Worm (Caenorhabditis elegans) whole organism, L2 larva: ENCODE results near the gene mdt-15.

Experiments used
- C34F6.9 ChIP-seq: fragments of 150-350 bp; optimal IDR thresholded peaks from 2 replicates; lab custom pipeline; 2014; ENCODE audit warnings: missing biosample characterization, missing genetic modification characterization
- F13H6.1 ChIP-seq: sonication (generic microtip); optimal IDR thresholded peaks from 2 replicates; lab custom pipeline; 2016; ENCODE audit warnings: missing genetic modification characterization, missing compliant biosample characterization
- R02D3.7 ChIP-seq: fragments of 150-350 bp; optimal IDR thresholded peaks from 2 replicates; lab custom pipeline; 2014; ENCODE audit warnings: missing biosample characterization, missing genetic modification characterization
- Y55F3AM.14 ChIP-seq: fragments of 200-800 bp; sonication (Bioruptor generic); optimal IDR thresholded peaks from 2 replicates; lab custom pipeline; 2018; ENCODE audit warnings: mild to moderate bottlenecking, missing genetic modification characterization, missing compliant biosample characterization
- alr-1 ChIP-seq: fragments of 150-350 bp; optimal IDR thresholded peaks from 2 replicates; lab custom pipeline; 2014; ENCODE audit warnings: missing biosample characterization, missing genetic modification characterization
- blmp-1 ChIP-seq: sonication (generic microtip); optimal IDR thresholded peaks from 2 replicates; lab custom pipeline; 2017; ENCODE audit warnings: missing genetic modification characterization, mild to moderate bottlenecking, missing compliant biosample characterization, antibody characterized with exemption, moderate library complexity; ENCODE audit not compliant: insufficient read depth
- ceh-16 ChIP-seq: fragments of 150-350 bp; optimal IDR thresholded peaks from 2 replicates; lab custom pipeline; 2014; ENCODE audit warnings: missing biosample characterization, missing genetic modification characterization
- ceh-82 ChIP-seq: fragments of 150-350 bp; optimal IDR thresholded peaks from 2 replicates; lab custom pipeline; 2014; ENCODE audit warnings: missing biosample characterization, missing genetic modification characterization
- egl-27 ChIP-seq: sonication (generic microtip); optimal IDR thresholded peaks from 3 replicates; lab custom pipeline; 2017; ENCODE audit warnings: missing biosample characterization, missing genetic modification reagents, missing genetic modification characterization
- elt-3 ChIP-seq: sonication (generic microtip); optimal IDR thresholded peaks from 2 replicates; lab custom pipeline; 2017; ENCODE audit warnings: missing biosample characterization, missing genetic modification characterization
- fos-1 ChIP-seq: fragments of 150-350 bp; optimal IDR thresholded peaks from 2 replicates; lab custom pipeline; 2014; ENCODE audit warnings: missing biosample characterization, missing genetic modification characterization
- gmeb-1 ChIP-seq: fragments of 150-350 bp; optimal IDR thresholded peaks from 2 replicates; lab custom pipeline; 2014; ENCODE audit warnings: missing biosample characterization, missing genetic modification characterization
- lin-11 ChIP-seq: fragments of 150-350 bp; sonication (generic microtip); optimal IDR thresholded peaks from 2 replicates; lab custom pipeline; 2014; ENCODE audit warnings: missing biosample characterization, missing genetic modification characterization, inconsistent platforms, mixed read lengths
- lin-39 ChIP-seq: fragments of 150-350 bp; optimal IDR thresholded peaks from 2 replicates; lab custom pipeline; 2014; ENCODE audit warnings: missing biosample characterization, missing genetic modification reagents, missing genetic modification characterization
- lsy-2 ChIP-seq, 2 experiments: fragments of 150-350 bp in 1 of 2; sonication (generic microtip) in 1 of 2; optimal IDR thresholded peaks; 2 replicates each; lab custom pipeline; 2014 to 2017; ENCODE audit warnings: missing biosample characterization in 2 of 2, missing genetic modification characterization in 2 of 2
- mab-5 ChIP-seq: fragments of 150-350 bp; optimal IDR thresholded peaks from 2 replicates; lab custom pipeline; 2014; ENCODE audit warnings: missing biosample characterization, missing genetic modification characterization
- mdl-1 ChIP-seq, 2 experiments: fragments of 150-350 bp in 1 of 2; sonication (generic microtip) in 1 of 2; optimal IDR thresholded peaks; 2 replicates each; lab custom pipeline; 2017; ENCODE audit warnings: missing biosample characterization in 2 of 2, missing genetic modification characterization in 2 of 2
- nhr-10 ChIP-seq: sonication (generic microtip); optimal IDR thresholded peaks from 2 replicates; lab custom pipeline; 2017; ENCODE audit warnings: missing biosample characterization, missing genetic modification characterization
- nhr-11 ChIP-seq: fragments of 150-350 bp; optimal IDR thresholded peaks from 2 replicates; lab custom pipeline; 2014; ENCODE audit warnings: missing biosample characterization, missing genetic modification characterization
- nhr-21 ChIP-seq: fragments of 150-350 bp; optimal IDR thresholded peaks from 2 replicates; lab custom pipeline; 2014; ENCODE audit warnings: missing biosample characterization, missing genetic modification characterization
- nhr-23 ChIP-seq: fragments of 150-350 bp; optimal IDR thresholded peaks from 2 replicates; lab custom pipeline; 2014; ENCODE audit warnings: missing biosample characterization, missing genetic modification reagents, missing genetic modification characterization
- nhr-237 ChIP-seq: fragments of 150-350 bp; optimal IDR thresholded peaks from 2 replicates; lab custom pipeline; 2014; ENCODE audit warnings: missing biosample characterization, missing genetic modification characterization
- nhr-25 ChIP-seq: fragments of 150-350 bp; sonication (generic microtip); optimal IDR thresholded peaks from 3 replicates; lab custom pipeline; 2014; ENCODE audit warnings: missing biosample characterization, missing genetic modification characterization
- nhr-6 ChIP-seq: fragments of 150-350 bp; optimal IDR thresholded peaks from 2 replicates; lab custom pipeline; 2014; ENCODE audit warnings: missing biosample characterization, missing genetic modification characterization
- sem-4 ChIP-seq: fragments of 150-350 bp; optimal IDR thresholded peaks from 2 replicates; lab custom pipeline; 2014; ENCODE audit warnings: missing biosample characterization, missing genetic modification reagents, missing genetic modification characterization
- sma-3 ChIP-seq: sonication (generic microtip); optimal IDR thresholded peaks from 2 replicates; lab custom pipeline; 2016; ENCODE audit warnings: missing genetic modification reagents, missing genetic modification characterization, missing compliant biosample characterization
- sma-9 ChIP-seq, 2 experiments: fragments of 150-350 bp in 1 of 2; sonication (generic microtip) in 1 of 2; optimal IDR thresholded peaks; 2 replicates each; lab custom pipeline; 2014 to 2016; ENCODE audit warnings: missing genetic modification characterization in 2 of 2, mild to moderate bottlenecking in 1 of 2, missing biosample characterization in 1 of 2, missing compliant biosample characterization in 1 of 2, missing genetic modification reagents in 1 of 2, moderate library complexity in 1 of 2
- snpc-4 ChIP-seq: fragments of 150-350 bp; optimal IDR thresholded peaks from 2 replicates; lab custom pipeline; 2014; ENCODE audit warnings: missing biosample characterization, missing genetic modification characterization
- unc-39 ChIP-seq: fragments of 150-350 bp; optimal IDR thresholded peaks from 2 replicates; lab custom pipeline; 2014; ENCODE audit warnings: missing biosample characterization, missing genetic modification characterization
- unc-55 ChIP-seq: fragments of 150-350 bp; sonication (generic microtip); optimal IDR thresholded peaks from 3 replicates; lab custom pipeline; 2014; ENCODE audit warnings: missing biosample characterization, missing genetic modification reagents, missing genetic modification characterization
- ztf-1 ChIP-seq: fragments of 200-800 bp; sonication (Bioruptor generic); conservative IDR thresholded peaks from 2 replicates; pipeline ENCODE4 v1.3.6; 2022; ENCODE audit warnings: missing genetic modification characterization, missing compliant biosample characterization
- ztf-11 ChIP-seq: sonication (generic microtip); optimal IDR thresholded peaks from 2 replicates; lab custom pipeline; 2017; ENCODE audit warnings: missing biosample characterization, missing genetic modification characterization
- ztf-4 ChIP-seq: fragments of 150-350 bp; optimal IDR thresholded peaks from 2 replicates; lab custom pipeline; 2014; ENCODE audit warnings: missing biosample characterization, missing genetic modification characterization

The mdt-15 gene

DNA sequence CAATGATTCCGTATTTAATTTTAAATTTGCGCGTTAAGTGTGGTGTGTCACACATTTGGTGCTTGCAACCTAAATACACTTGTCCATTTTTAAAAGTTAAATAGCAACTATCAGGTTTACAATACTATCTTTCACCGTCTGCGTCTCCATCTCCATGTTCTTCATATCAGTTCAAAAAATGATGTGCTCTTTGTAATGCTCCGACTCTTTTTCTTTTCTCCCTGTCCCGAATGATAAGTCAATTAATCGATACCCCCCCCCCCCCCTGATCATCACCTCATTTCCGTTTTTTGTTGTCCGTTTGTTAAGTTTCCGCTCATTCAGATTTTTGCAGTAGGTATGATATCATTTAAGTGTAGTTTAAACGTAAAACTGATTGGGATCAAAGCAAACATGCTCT, 19.5 kb downstream of the mdt-15 start:
- TF ChIP-seq fos-1 (tag; lab: Kevin White, UChicago), result peak; percentile 25
- no peak for TF ChIP-seq unc-39
- TF ChIP-seq sma-9 (GFP tag; optimal IDR thresholded peaks at IDR 0.05; lab: Kevin White, UChicago), result peak; percentile 64
- no peak for TF ChIP-seq sma-9 (tag; optimal IDR thresholded peaks at IDR 0.05; lab: Kevin White, UChicago)
- no peak for TF ChIP-seq nhr-6 (tag; lab: Kevin White, UChicago)

DNA sequence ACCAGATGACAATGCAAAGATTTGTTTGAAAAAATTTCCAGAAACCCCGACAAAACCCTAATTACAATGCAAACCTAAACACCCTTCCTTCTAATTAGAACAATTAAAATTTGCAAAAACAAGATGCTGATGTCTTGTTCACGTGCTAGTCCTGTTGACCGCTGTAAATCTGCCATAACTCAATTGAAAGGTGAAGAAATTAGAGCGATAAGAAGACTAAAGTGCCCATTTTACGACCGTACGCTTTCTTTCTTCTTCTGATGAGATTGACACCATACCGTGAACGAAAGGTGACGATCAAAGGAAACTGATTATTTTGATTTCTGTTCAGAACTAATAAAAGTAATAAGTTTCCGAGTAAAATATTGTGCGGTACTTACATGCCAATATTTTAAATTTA, 20.1 kb downstream of the mdt-15 start:
- TF ChIP-seq sem-4 (tag; lab: Kevin White, UChicago) (peak; percentile 2), nhr-11 (tag; lab: Kevin White, UChicago) (no peak)

DNA sequence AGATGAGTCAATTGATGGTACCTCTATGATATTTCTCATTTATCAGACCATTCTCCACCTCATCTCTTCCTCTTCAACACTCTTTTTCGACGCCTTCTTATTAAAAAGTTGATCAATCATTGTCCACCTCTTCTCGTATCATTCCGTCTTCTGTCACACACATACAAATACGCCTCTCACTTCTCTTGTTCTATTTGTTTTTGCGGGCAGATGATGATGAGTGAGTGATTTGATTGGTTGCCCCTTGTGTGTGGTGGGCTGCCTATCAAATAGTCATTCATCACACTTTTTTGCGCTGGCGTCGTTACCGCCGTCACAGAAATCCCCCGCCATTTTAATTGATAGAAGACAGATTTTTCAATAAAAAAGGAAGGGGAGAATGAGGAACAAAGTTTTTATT, 20.9 kb downstream of the mdt-15 start:
- no peak for TF ChIP-seq nhr-10 (tag; lab: Kevin White, UChicago)
- TF ChIP-seq nhr-21 (tag; lab: Kevin White, UChicago), result peak; percentile 33
- no peak for TF ChIP-seq R02D3.7
- no peak for TF ChIP-seq lsy-2 (tag; optimal IDR thresholded peaks at IDR 0.05; lab: Kevin White, UChicago)
- TF ChIP-seq ztf-1 (GFP tag; lab: Robert Waterston, UW), result no peak
- peak; percentile 75 for TF ChIP-seq sma-3 (GFP tag; lab: Kevin White, UChicago)
- TF ChIP-seq nhr-237 (tag; lab: Kevin White, UChicago), result no peak
- no peak for TF ChIP-seq mab-5
- no peak for TF ChIP-seq ceh-82
- TF ChIP-seq mdl-1 (tag; optimal IDR thresholded peaks at IDR 0.05; lab: Kevin White, UChicago), result no peak
- peak; percentile 42 for TF ChIP-seq fos-1 (tag; lab: Kevin White, UChicago)
- no peak for TF ChIP-seq nhr-6 (tag; lab: Kevin White, UChicago)
- TF ChIP-seq snpc-4, result no peak
- no peak for TF ChIP-seq elt-3 (tag; lab: Kevin White, UChicago)
- TF ChIP-seq sma-9 (GFP tag; optimal IDR thresholded peaks at IDR 0.05; lab: Kevin White, UChicago), result peak; percentile 21
- no peak for TF ChIP-seq sma-9 (tag; optimal IDR thresholded peaks at IDR 0.05; lab: Kevin White, UChicago)
- TF ChIP-seq ztf-4 (tag; lab: Kevin White, UChicago), result no peak
- peak; percentile 33 for TF ChIP-seq nhr-25
- peak; percentile 9 for TF ChIP-seq F13H6.1 (tag; lab: Kevin White, UChicago)
- TF ChIP-seq, all 48 proteins: peak for 6

DNA sequence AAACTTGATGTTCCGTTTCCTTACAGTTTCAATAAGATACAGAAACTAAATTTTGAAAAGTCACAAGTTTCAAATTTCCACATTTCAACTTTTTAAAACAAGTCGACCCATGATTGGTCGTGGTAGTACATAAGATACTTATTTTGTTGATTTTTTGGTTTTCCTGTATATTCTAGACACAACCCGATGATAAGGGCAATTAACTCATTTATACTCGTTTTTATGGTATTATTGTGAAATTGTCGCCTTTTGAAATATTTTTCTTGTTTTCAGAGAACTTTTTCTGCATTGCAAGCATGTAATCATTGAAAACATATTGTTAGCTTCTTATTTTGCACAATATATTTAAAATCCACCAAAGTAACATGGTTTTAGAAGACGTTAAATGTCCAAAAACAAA, 21.6 kb downstream of the mdt-15 start:
- no peak for TF ChIP-seq egl-27
- TF ChIP-seq ztf-11 (tag; lab: Kevin White, UChicago), result no peak
- TF ChIP-seq gmeb-1 (tag; lab: Kevin White, UChicago), result no peak
- TF ChIP-seq snpc-4, result no peak
- no peak for TF ChIP-seq mdl-1 (tag; optimal IDR thresholded peaks at IDR 0.05; lab: Kevin White, UChicago)
- TF ChIP-seq unc-55 (GFP tag; lab: Kevin White, UChicago), result no peak
- TF ChIP-seq alr-1 (tag; lab: Kevin White, UChicago), result no peak
- no peak for TF ChIP-seq lin-39 (tag; lab: Kevin White, UChicago)
- no peak for TF ChIP-seq blmp-1
- no peak for TF ChIP-seq ztf-1 (GFP tag; lab: Robert Waterston, UW)
- no peak for TF ChIP-seq nhr-237 (tag; lab: Kevin White, UChicago)
- TF ChIP-seq nhr-25, result no peak
- TF ChIP-seq nhr-23, result no peak
- TF ChIP-seq ztf-4 (tag; lab: Kevin White, UChicago), result no peak
- no peak for TF ChIP-seq Y55F3AM.14 (GFP tag; lab: Kevin White, UChicago)
- TF ChIP-seq mab-5, result no peak
- no peak for TF ChIP-seq lin-11 (tag; lab: Kevin White, UChicago)
- no peak for TF ChIP-seq ceh-16
- TF ChIP-seq fos-1 (tag; lab: Kevin White, UChicago), result no peak
- TF ChIP-seq, all 48 proteins: peak for 0

DNA sequence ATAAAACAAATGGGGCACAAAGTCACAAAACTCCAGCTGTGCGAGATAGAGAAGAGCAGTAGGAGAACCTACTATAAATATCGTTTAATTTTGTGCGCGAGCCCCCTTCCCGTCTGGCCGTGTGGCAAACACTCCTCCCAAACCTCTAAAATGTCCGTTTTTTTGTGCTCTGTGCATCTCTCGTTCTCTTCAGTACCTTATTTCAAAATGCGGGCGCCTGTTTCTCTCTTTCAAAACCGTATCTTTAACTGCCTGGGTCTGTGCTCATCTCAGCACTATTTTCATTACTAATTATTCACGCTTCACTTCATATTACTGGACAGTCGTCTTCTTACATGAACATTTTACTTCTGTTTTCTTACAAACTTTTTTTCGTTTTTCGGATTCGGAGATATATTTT, 23.5 kb downstream of the mdt-15 start:
- TF ChIP-seq fos-1 (tag; lab: Kevin White, UChicago) (peak; percentile 35), unc-55 (GFP tag; lab: Kevin White, UChicago) (no peak), sma-3 (GFP tag; lab: Kevin White, UChicago) (no peak)

DNA sequence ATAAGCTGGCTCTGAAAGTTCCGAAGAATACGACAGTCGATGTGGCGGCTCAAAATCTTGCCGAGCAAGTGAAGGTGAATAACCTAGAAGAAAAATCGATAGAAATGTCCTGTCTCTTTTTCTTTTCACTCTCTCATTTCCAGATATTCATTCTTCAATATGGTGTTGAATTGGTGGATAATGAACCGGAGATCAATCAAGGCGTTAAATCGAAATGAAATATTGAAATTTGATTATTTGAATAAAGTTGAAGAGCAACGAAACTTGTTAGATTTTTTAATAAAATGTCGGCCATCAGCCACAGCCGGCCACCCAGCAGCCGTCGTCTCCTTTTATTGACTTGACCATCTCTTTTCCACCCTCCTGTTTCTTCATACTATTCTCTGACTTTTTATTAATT, 26.8 kb downstream of the mdt-15 start, which contains the start of gene R12B2.2:
Gene R12B2.2 (plus strand): TSS at position 301 of the 400 bp plus-strand sequence.
- TF ChIP-seq C34F6.9 (tag; lab: Kevin White, UChicago), result no peak
- TF ChIP-seq lin-39 (tag; lab: Kevin White, UChicago), result no peak
